Worm (Caenorhabditis elegans) whole organism, L1 larva: ENCODE data around the gene T05A7.7.
A peak's percentile ranks its signal among the peaks of the same experiment; 100 is the strongest.

Experiments used
- C34B4.2 ChIP-seq: sonication (generic microtip); optimal IDR thresholded peaks from 2 replicates; lab custom pipeline; 2017; ENCODE audit warnings: mild to moderate bottlenecking, missing genetic modification characterization, missing compliant biosample characterization
- aly-2 ChIP-seq: fragments of 150-350 bp; optimal IDR thresholded peaks from 2 replicates; lab custom pipeline; 2014; ENCODE audit warnings: missing biosample characterization, missing genetic modification characterization
- blmp-1 ChIP-seq: fragments of 150-350 bp; optimal IDR thresholded peaks from 2 replicates; lab custom pipeline; 2014; ENCODE audit warnings: missing biosample characterization, missing genetic modification characterization
- ceh-63 ChIP-seq: fragments of 200-800 bp; sonication (Bioruptor generic); optimal IDR thresholded peaks from 2 replicates; lab custom pipeline; 2018; ENCODE audit warnings: mild to moderate bottlenecking, missing genetic modification characterization, missing compliant biosample characterization
- ceh-8 ChIP-seq: fragments of 200-800 bp; sonication (Bioruptor generic); optimal IDR thresholded peaks from 2 replicates; lab custom pipeline; 2018; ENCODE audit warnings: mild to moderate bottlenecking, missing genetic modification characterization, moderate library complexity, missing compliant biosample characterization
- ces-1 ChIP-seq: fragments of 150-350 bp; optimal IDR thresholded peaks from 2 replicates; lab custom pipeline; 2014; ENCODE audit warnings: missing biosample characterization, missing genetic modification reagents, missing genetic modification characterization
- dpl-1 ChIP-seq, 3 experiments: fragments of 150-350 bp in 2 of 3; sonication (generic microtip) in 1 of 3; optimal IDR thresholded peaks; 2 replicates each; lab custom pipeline; 2014 to 2017; ENCODE audit warnings: missing biosample characterization in 3 of 3, missing genetic modification characterization in 3 of 3, missing genetic modification reagents in 3 of 3
- efl-1 ChIP-seq, 4 experiments: fragments of 150-350 bp; optimal IDR thresholded peaks in 3 of 4; peaks in 1 of 4; 1 replicate in 1 of 4; 2 replicates in 3 of 4; lab custom pipeline; 2014; ENCODE audit warnings: missing biosample characterization in 2 of 4, missing genetic modification characterization in 2 of 4, missing genetic modification reagents in 2 of 4
- egl-13 ChIP-seq: sonication (generic microtip); optimal IDR thresholded peaks from 2 replicates; lab custom pipeline; 2016; ENCODE audit warnings: missing genotype, missing genetic modification reagents, missing genetic modification characterization, missing compliant biosample characterization
- elt-2 ChIP-seq: sonication (generic microtip); optimal IDR thresholded peaks from 2 replicates; lab custom pipeline; 2016; ENCODE audit warnings: missing genetic modification characterization, mild to moderate bottlenecking, inconsistent platforms, missing compliant biosample characterization, missing genetic modification reagents
- elt-3 ChIP-seq, 6 experiments: fragments of 150-350 bp in 1 of 6; sonication (generic microtip); optimal IDR thresholded peaks; 2 replicates each; lab custom pipeline; 2017 to 2018; ENCODE audit warnings: missing biosample characterization in 6 of 6, missing genetic modification characterization in 6 of 6, inconsistent platforms in 1 of 6
- ets-5 ChIP-seq: fragments of 200-800 bp; sonication (Bioruptor generic); IDR thresholded peaks from 2 replicates; pipeline ENCODE4 v1.3.6; 2022; ENCODE audit warnings: missing genetic modification characterization, missing compliant biosample characterization
- hpl-2 ChIP-seq: fragments of 150-350 bp; optimal IDR thresholded peaks from 2 replicates; lab custom pipeline; 2014; ENCODE audit warnings: missing biosample characterization, missing genetic modification reagents, missing genetic modification characterization
- isw-1 ChIP-seq: fragments of 200-800 bp; sonication (Bioruptor generic); IDR thresholded peaks from 2 replicates; pipeline ENCODE4 v1.3.6; 2022; ENCODE audit warnings: missing genetic modification characterization, missing compliant biosample characterization
- lin-14 ChIP-seq: fragments of 200-800 bp; sonication (Bioruptor generic); optimal IDR thresholded peaks from 2 replicates; lab custom pipeline; 2018; ENCODE audit warnings: mild to moderate bottlenecking, missing genetic modification characterization, moderate library complexity, missing compliant biosample characterization
- lin-15B ChIP-seq: fragments of 150-350 bp; sonication (generic microtip); optimal IDR thresholded peaks from 3 replicates; lab custom pipeline; 2014; ENCODE audit warnings: missing biosample characterization, missing genetic modification characterization
- lin-35 ChIP-seq, 2 experiments: fragments of 150-350 bp; optimal IDR thresholded peaks; 2 replicates each; lab custom pipeline; 2014; ENCODE audit warnings: missing biosample characterization in 2 of 2, missing genetic modification characterization in 2 of 2, missing genetic modification reagents in 2 of 2
- lin-39 ChIP-seq: fragments of 150-350 bp; optimal IDR thresholded peaks from 2 replicates; lab custom pipeline; 2014; ENCODE audit warnings: missing biosample characterization, missing genetic modification reagents, missing genetic modification characterization
- lir-3 ChIP-seq: sonication (generic microtip); optimal IDR thresholded peaks from 2 replicates; lab custom pipeline; 2016; ENCODE audit warnings: mild to moderate bottlenecking, missing genetic modification characterization, moderate library complexity, missing compliant biosample characterization; ENCODE audit not compliant: poor library complexity
- lsy-2 ChIP-seq, 2 experiments: fragments of 150-350 bp; optimal IDR thresholded peaks; 2 replicates each; lab custom pipeline; 2014; ENCODE audit warnings: missing biosample characterization in 2 of 2, missing genetic modification characterization in 2 of 2
- mab-9 ChIP-seq: fragments of 200-800 bp; sonication (Bioruptor generic); IDR thresholded peaks from 2 replicates; pipeline ENCODE4 v1.3.6; 2022; ENCODE audit warnings: missing genetic modification reagents, missing genetic modification characterization, missing compliant biosample characterization
- mep-1 ChIP-seq: fragments of 150-350 bp; optimal IDR thresholded peaks from 2 replicates; lab custom pipeline; 2014; ENCODE audit warnings: missing biosample characterization, missing genetic modification characterization
- nhr-11 ChIP-seq: fragments of 150-350 bp; optimal IDR thresholded peaks from 2 replicates; lab custom pipeline; 2014; ENCODE audit warnings: missing biosample characterization, missing genetic modification characterization
- nhr-20 ChIP-seq: sonication (generic microtip); optimal IDR thresholded peaks from 2 replicates; lab custom pipeline; 2016; ENCODE audit warnings: mild to moderate bottlenecking, missing genetic modification characterization, missing compliant biosample characterization
- nhr-28 ChIP-seq: fragments of 150-350 bp; optimal IDR thresholded peaks from 2 replicates; lab custom pipeline; 2014; ENCODE audit warnings: missing biosample characterization, missing genetic modification characterization
- nhr-47 ChIP-seq: sonication (generic microtip); optimal IDR thresholded peaks from 2 replicates; lab custom pipeline; 2016; ENCODE audit warnings: mild to moderate bottlenecking, missing genetic modification characterization, moderate library complexity, missing compliant biosample characterization
- nhr-71 ChIP-seq: sonication (generic microtip); optimal IDR thresholded peaks from 2 replicates; lab custom pipeline; 2016; ENCODE audit warnings: mild to moderate bottlenecking, missing genetic modification characterization, moderate library complexity, missing compliant biosample characterization
- nhr-84 ChIP-seq: sonication (generic microtip); optimal IDR thresholded peaks from 2 replicates; lab custom pipeline; 2017; ENCODE audit warnings: missing biosample characterization, missing genetic modification characterization
- nhr-85 ChIP-seq: sonication (generic microtip); peaks from one replicate; lab custom pipeline; 2016; ENCODE audit warnings: missing genetic modification characterization, inconsistent platforms, missing compliant biosample characterization
- nhr-90 ChIP-seq: sonication (generic microtip); optimal IDR thresholded peaks from 2 replicates; lab custom pipeline; 2016; ENCODE audit warnings: mild to moderate bottlenecking, missing genetic modification characterization, missing compliant biosample characterization; ENCODE audit not compliant: poor library complexity
- pqm-1 ChIP-seq: sonication (generic microtip); optimal IDR thresholded peaks from 3 replicates; lab custom pipeline; 2017; ENCODE audit warnings: missing biosample characterization, missing genetic modification characterization
- rnt-1 ChIP-seq: sonication (generic microtip); optimal IDR thresholded peaks from 2 replicates; lab custom pipeline; 2016; ENCODE audit warnings: mild to moderate bottlenecking, missing genetic modification characterization, moderate library complexity, missing compliant biosample characterization
- snu-23 ChIP-seq: sonication (generic microtip); optimal IDR thresholded peaks from 2 replicates; lab custom pipeline; 2016; ENCODE audit warnings: missing genetic modification characterization, missing compliant biosample characterization
- sox-4 ChIP-seq: sonication (generic microtip); optimal IDR thresholded peaks from 2 replicates; lab custom pipeline; 2016; ENCODE audit warnings: missing genetic modification characterization, missing compliant biosample characterization
- sptf-1 ChIP-seq: fragments of 150-350 bp; optimal IDR thresholded peaks from 2 replicates; lab custom pipeline; 2014; ENCODE audit warnings: missing biosample characterization, missing genetic modification characterization
- tbx-2 ChIP-seq: sonication (generic microtip); optimal IDR thresholded peaks from 2 replicates; lab custom pipeline; 2016; ENCODE audit warnings: missing genetic modification characterization, missing compliant biosample characterization
- tlp-1 ChIP-seq: fragments of 150-350 bp; optimal IDR thresholded peaks from 2 replicates; lab custom pipeline; 2014; ENCODE audit warnings: missing biosample characterization, missing genetic modification characterization
- vab-15 ChIP-seq: sonication (generic microtip); optimal IDR thresholded peaks from 2 replicates; lab custom pipeline; 2017; ENCODE audit warnings: missing genotype, mild to moderate bottlenecking, missing genetic modification characterization, missing compliant biosample characterization
- xbp-1 ChIP-seq: sonication (generic microtip); optimal IDR thresholded peaks from 2 replicates; lab custom pipeline; 2016; ENCODE audit warnings: missing genetic modification characterization, missing compliant biosample characterization
- ztf-4 ChIP-seq: fragments of 150-350 bp; optimal IDR thresholded peaks from 2 replicates; lab custom pipeline; 2014; ENCODE audit warnings: missing biosample characterization, missing genetic modification characterization

The T05A7.7 gene

ce11 chrII:4681391-4681790 lies at the start of gene T05A7.7:
Gene T05A7.7, minus strand, starts transcription at chrII:4681491.
- TF ChIP-seq xbp-1: no peak
- TF ChIP-seq blmp-1: peak; percentile 43
- no peak for TF ChIP-seq lir-3 (tag; lab: Kevin White, UChicago)
- TF ChIP-seq nhr-47 (tag; lab: Kevin White, UChicago): no peak
- no peak for TF ChIP-seq sox-4
- TF ChIP-seq tlp-1 (tag; lab: Kevin White, UChicago): no peak
- TF ChIP-seq nhr-90 (tag; lab: Kevin White, UChicago): no peak
- TF ChIP-seq snu-23 (GFP tag; lab: Kevin White, UChicago): no peak

- no peak for TF ChIP-seq aly-2 (tag; lab: Kevin White, UChicago)
- TF ChIP-seq dpl-1 (GFP tag; optimal IDR thresholded peaks at IDR 0.05; lab: Kevin White, UChicago): no peak
- no peak for TF ChIP-seq nhr-20 (tag; lab: Kevin White, UChicago)
- no peak for TF ChIP-seq hpl-2 (GFP tag; lab: Kevin White, UChicago)
- TF ChIP-seq ets-5 (GFP tag; lab: Robert Waterston, UW): no peak
- no peak for TF ChIP-seq lin-15B (tag; lab: Kevin White, UChicago)
- no peak for TF ChIP-seq mab-9 (GFP tag; lab: Robert Waterston, UW)
- TF ChIP-seq ces-1 (GFP tag; lab: Kevin White, UChicago): no peak
- TF ChIP-seq nhr-84 (tag; lab: Kevin White, UChicago): no peak
- no peak for TF ChIP-seq blmp-1
- no peak for TF ChIP-seq lin-39
- TF ChIP-seq nhr-85 (tag; lab: Kevin White, UChicago): no peak
- no peak for TF ChIP-seq egl-13
- TF ChIP-seq ceh-63 (GFP tag; lab: Kevin White, UChicago): no peak
- TF ChIP-seq C34B4.2 (tag; lab: Kevin White, UChicago): no peak
- TF ChIP-seq ceh-8 (GFP tag; lab: Kevin White, UChicago): no peak
- no peak for TF ChIP-seq nhr-11 (tag; lab: Kevin White, UChicago)
- TF ChIP-seq sptf-1 (tag; lab: Kevin White, UChicago): no peak
- no peak for TF ChIP-seq tlp-1 (tag; lab: Kevin White, UChicago)
- no peak for TF ChIP-seq isw-1 (GFP tag; lab: Robert Waterston, UW)
These were observed 48.4 kb upstream of the T05A7.7 start, which contains the start of gene F41C3.7 for ce11 chrII:4729733-4730132. Gene F41C3.7, plus strand, starts transcription at chrII:4730033.

ce11 chrII:4728687-4729086 lies 47.4 kb upstream of the T05A7.7 start:
- TF ChIP-seq vab-15: no peak
- TF ChIP-seq tbx-2 (tag; lab: Kevin White, UChicago): no peak
- TF ChIP-seq snu-23 (GFP tag; lab: Kevin White, UChicago): peak; percentile 33
- peak; percentile 55 for TF ChIP-seq nhr-71 (tag; lab: Kevin White, UChicago)
- no peak for TF ChIP-seq nhr-28
- TF ChIP-seq lin-35 (GFP tag; optimal IDR thresholded peaks at IDR 0.05; lab: Kevin White, UChicago): peak in 1 of 2 experiments; percentile 51
- TF ChIP-seq nhr-20 (tag; lab: Kevin White, UChicago): peak; percentile 29
- TF ChIP-seq blmp-1: peak; percentile 12
- peak; percentile 35 for TF ChIP-seq pqm-1 (tag; lab: Kevin White, UChicago)
- peak in 4 of 6 experiments; percentile 4 to 71 (median 39) for TF ChIP-seq elt-3 (tag; optimal IDR thresholded peaks at IDR 0.05; lab: Kevin White, UChicago)
- peak in 1 of 2 experiments; percentile 7 for TF ChIP-seq efl-1 (optimal IDR thresholded peaks at IDR 0.05; lab: Kevin White, UChicago)
- peak in 1 of 2 experiments; percentile 85 for TF ChIP-seq efl-1 (GFP tag; optimal IDR thresholded peaks at IDR 0.05 in 1 of 2; lab: Kevin White, UChicago)
- TF ChIP-seq rnt-1 (tag; lab: Kevin White, UChicago): peak; percentile 44
- peak; percentile 97 for TF ChIP-seq elt-2 (tag; lab: Kevin White, UChicago)
- TF ChIP-seq mep-1 (tag; lab: Kevin White, UChicago): peak; percentile 3
- TF ChIP-seq lin-14 (GFP tag; lab: Kevin White, UChicago): peak; percentile 82
- no peak for TF ChIP-seq ztf-4 (tag; lab: Kevin White, UChicago)
- TF ChIP-seq lsy-2 (tag; optimal IDR thresholded peaks at IDR 0.05; lab: Kevin White, UChicago): peak in 1 of 2 experiments; percentile 38
- TF ChIP-seq, all 84 proteins: peak for 13
